Worm (Caenorhabditis elegans): ENCODE results near the gene Y45G5AM.5.

Y45G5AM.5 gene

DNA sequence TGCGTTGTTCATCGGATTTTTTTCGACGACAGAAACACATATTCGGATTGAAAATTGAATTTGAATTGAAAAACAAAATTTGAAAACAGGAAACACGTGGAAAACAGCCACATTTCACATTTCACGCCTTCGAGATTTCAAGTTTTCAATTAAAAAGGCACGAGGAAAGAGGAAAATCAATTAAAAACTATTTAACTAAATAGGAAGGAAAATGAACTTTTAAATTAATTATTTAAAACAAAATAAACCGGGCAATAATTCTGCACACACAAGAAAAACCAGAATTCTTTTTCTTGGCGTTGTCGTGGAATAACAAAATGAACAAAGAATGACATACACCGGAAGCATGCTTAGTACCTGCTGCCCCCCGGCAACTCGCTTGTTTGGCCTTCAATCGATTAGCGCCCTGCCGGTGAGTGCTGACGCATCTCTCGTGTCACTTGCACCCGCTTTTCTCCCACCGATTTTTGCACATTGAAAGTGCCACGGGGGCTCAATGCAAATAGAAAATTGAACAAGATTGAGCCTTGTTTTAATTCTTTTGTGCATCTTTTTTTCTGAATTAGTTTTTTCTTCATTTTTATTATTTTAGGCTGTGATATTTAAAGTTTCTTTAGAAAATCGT lies 34.5 kb downstream of the Y45G5AM.5 start, which contains the start of gene Y45G5AM.9:
Y45G5AM.9 (minus strand) TSS at position 51 of the 625 bp plus-strand sequence.
- TF ChIP-seq lin-39 (tag; optimal IDR thresholded peaks at IDR 0.05) (no peak), tra-1 (GFP tag; IDR thresholded peaks at IDR 0.05) (no peak), hlh-30 (tag; optimal IDR thresholded peaks at IDR 0.05; ENCODE audit: insufficient read depth) (peak; percentile 74), lin-15B (tag; optimal IDR thresholded peaks at IDR 0.05) (no peak), egl-27 (tag; optimal IDR thresholded peaks at IDR 0.05) (no peak), daf-19 (GFP tag; conservative IDR thresholded peaks at IDR 0.05) (no peak), jun-1 (tag; optimal IDR thresholded peaks at IDR 0.05) (no peak), ctbp-1 (GFP tag; IDR thresholded peaks at IDR 0.05) (no peak), daf-12 (tag; optimal IDR thresholded peaks at IDR 0.05) (no peak), lir-3 (tag; optimal IDR thresholded peaks at IDR 0.05) (no peak), pha-4 (GFP tag; IDR thresholded peaks at IDR 0.05) (0 out of 2 replicates have a peak, but pooled peaks have one; percentile 55), pha-4 (tag; optimal IDR thresholded peaks at IDR 0.05) (no peak), F37D6.2 (tag; optimal IDR thresholded peaks at IDR 0.05) (peak; percentile 64), lin-13 (GFP tag; optimal IDR thresholded peaks at IDR 0.05) (peak; percentile 66), egl-43 (GFP tag; IDR thresholded peaks at IDR 0.05) (peak; percentile 81), saeg-2 (GFP tag; IDR thresholded peaks at IDR 0.05) (no peak), hmg-1.1 (GFP tag; IDR thresholded peaks at IDR 0.05) (peak; percentile 80), php-3 (GFP tag; IDR thresholded peaks at IDR 0.05) (0 out of 2 replicates have a peak, but pooled peaks have one; percentile 30), ceh-62 (tag; optimal IDR thresholded peaks at IDR 0.05) (no peak), dve-1 (tag; optimal IDR thresholded peaks at IDR 0.05; ENCODE audit: insufficient read depth) (peak; percentile 82), ceh-32 (tag; optimal IDR thresholded peaks at IDR 0.05; ENCODE audit: poor library complexity) (no peak), mdt-29 (GFP tag; IDR thresholded peaks at IDR 0.05) (no peak), nhr-102 (tag; optimal IDR thresholded peaks at IDR 0.05) (peak; percentile 75), ama-1 (optimal IDR thresholded peaks at IDR 0.05) (peak; percentile 9), lin-29 (GFP tag; IDR thresholded peaks at IDR 0.05) (no peak), dmd-6 (GFP tag; IDR thresholded peaks at IDR 0.05) (peak; percentile 71), mep-1 (tag; optimal IDR thresholded peaks at IDR 0.05) (peak; percentile 90), spr-3 (GFP tag; optimal IDR thresholded peaks at IDR 0.05) (no peak), zip-2 (tag; optimal IDR thresholded peaks at IDR 0.05) (no peak), vab-7 (GFP tag; IDR thresholded peaks at IDR 0.05) (peak; percentile 58; the same call in 1 of the 2 replicates), F10B5.3 (tag; optimal IDR thresholded peaks at IDR 0.05) (no peak), nhr-41 (GFP tag; IDR thresholded peaks at IDR 0.05) (no peak), hlh-11 (tag; optimal IDR thresholded peaks at IDR 0.05) (no peak), unc-39 (tag; optimal IDR thresholded peaks at IDR 0.05) (no peak), F44E2.7 (GFP tag; IDR thresholded peaks at IDR 0.05) (no peak), ZK337.2 (GFP tag; IDR thresholded peaks at IDR 0.05) (no peak), ztf-11 (tag; optimal IDR thresholded peaks at IDR 0.05) (no peak), dpl-1 (GFP tag; optimal IDR thresholded peaks at IDR 0.05) (peak; percentile 72), Y75B8A.6 (GFP tag; IDR thresholded peaks at IDR 0.05) (no peak), T20F7.1 (GFP tag; optimal IDR thresholded peaks at IDR 0.05) (no peak), unc-130 (GFP tag; optimal IDR thresholded peaks at IDR 0.05) (no peak), skn-1 (tag; optimal IDR thresholded peaks at IDR 0.05) (no peak), spr-1 (tag; optimal IDR thresholded peaks at IDR 0.05) (peak; percentile 32), Y48G9A.11 (GFP tag; IDR thresholded peaks at IDR 0.05) (no peak), T26A8.4 (GFP tag; IDR thresholded peaks at IDR 0.05) (peak; percentile 49; the same call in 1 of the 2 replicates), cey-2 (tag; optimal IDR thresholded peaks at IDR 0.05; ENCODE audit: borderline replicate concordance, insufficient read depth) (no peak), sdz-12 (GFP tag; optimal IDR thresholded peaks at IDR 0.05) (no peak), Y105C5A.15 (GFP tag; IDR thresholded peaks at IDR 0.05) (no peak), nhr-6 (tag; optimal IDR thresholded peaks at IDR 0.05) (no peak), nhr-42 (GFP tag; IDR thresholded peaks at IDR 0.05) (peak; percentile 58; the same call in 1 of the 2 replicates), zip-11 (GFP tag; IDR thresholded peaks at IDR 0.05) (no peak)
